Worm (Caenorhabditis elegans) whole organism, early embryonic: ENCODE results near the gene C01G5.4.

Experiments used
- B0310.2 ChIP-seq: sonication (generic microtip); optimal IDR thresholded peaks from 2 replicates; lab custom pipeline; 2016; ENCODE audit warnings: mild to moderate bottlenecking, missing genetic modification characterization, missing compliant biosample characterization
- F13C5.2 ChIP-seq: sonication (generic microtip); optimal IDR thresholded peaks from 2 replicates; lab custom pipeline; 2017; ENCODE audit warnings: mild to moderate bottlenecking, missing genetic modification characterization, inconsistent platforms, missing compliant biosample characterization
- aly-1 ChIP-seq: sonication (generic microtip); optimal IDR thresholded peaks from 2 replicates; lab custom pipeline; 2016; ENCODE audit warnings: missing genetic modification characterization, missing compliant biosample characterization
- ama-1 ChIP-seq: fragments of 150-350 bp; optimal IDR thresholded peaks from 2 replicates; lab custom pipeline; 2014
- ceh-13 ChIP-seq: fragments of 200-800 bp; sonication (Bioruptor generic); optimal IDR thresholded peaks from 2 replicates; lab custom pipeline; 2018; ENCODE audit warnings: mild to moderate bottlenecking, missing genetic modification characterization, missing compliant biosample characterization
- ceh-36 ChIP-seq: sonication (generic microtip); optimal IDR thresholded peaks from 2 replicates; lab custom pipeline; 2016; ENCODE audit warnings: missing genetic modification characterization, inconsistent platforms, missing compliant biosample characterization
- ets-7 ChIP-seq: sonication (generic microtip); optimal IDR thresholded peaks from 2 replicates; lab custom pipeline; 2016; ENCODE audit warnings: missing genotype, missing genetic modification characterization, missing compliant biosample characterization
- flt-1 ChIP-seq: fragments of 200-800 bp; sonication (Bioruptor generic); IDR thresholded peaks from 2 replicates; pipeline ENCODE4 v1.3.6; 2022; ENCODE audit warnings: missing genetic modification characterization, missing compliant biosample characterization
- hmbx-1 ChIP-seq: sonication (generic microtip); optimal IDR thresholded peaks from 2 replicates; lab custom pipeline; 2016; ENCODE audit warnings: mild to moderate bottlenecking, missing genetic modification characterization, missing compliant biosample characterization
- hmg-4 ChIP-seq: fragments of 200-800 bp; sonication (Bioruptor generic); optimal IDR thresholded peaks from 2 replicates; lab custom pipeline; 2018; ENCODE audit warnings: mild to moderate bottlenecking, missing genetic modification characterization, missing compliant biosample characterization
- hnd-1 ChIP-seq: sonication (generic microtip); optimal IDR thresholded peaks from 2 replicates; lab custom pipeline; 2016; ENCODE audit warnings: missing genetic modification characterization, missing compliant biosample characterization
- pes-1 ChIP-seq: fragments of 200-800 bp; sonication (Bioruptor generic); IDR thresholded peaks from 2 replicates; pipeline ENCODE4 v1.3.6; 2022; ENCODE audit warnings: missing genetic modification reagents, missing genetic modification characterization, missing compliant biosample characterization
- scrt-1 ChIP-seq: fragments of 200-800 bp; sonication (Bioruptor generic); IDR thresholded peaks from 2 replicates; pipeline ENCODE4 v1.3.6; 2022; ENCODE audit warnings: missing genetic modification characterization, missing compliant biosample characterization
- sea-1 ChIP-seq: fragments of 200-800 bp; sonication (Bioruptor generic); conservative IDR thresholded peaks from 2 replicates; pipeline ENCODE4 v1.3.6; 2022; ENCODE audit warnings: missing genetic modification characterization, missing compliant biosample characterization
- tbx-11 ChIP-seq: fragments of 200-800 bp; sonication (Bioruptor generic); IDR thresholded peaks from 2 replicates; pipeline ENCODE4 v1.3.6; 2022; ENCODE audit warnings: missing genetic modification characterization, missing compliant biosample characterization
- tbx-37 ChIP-seq: fragments of 200-800 bp; sonication (Bioruptor generic); conservative IDR thresholded peaks from 2 replicates; pipeline ENCODE4 v1.3.6; 2022; ENCODE audit warnings: missing genetic modification reagents, missing genetic modification characterization, missing compliant biosample characterization
- tra-4 ChIP-seq: sonication (generic microtip); optimal IDR thresholded peaks from 2 replicates; lab custom pipeline; 2017; ENCODE audit warnings: missing genetic modification characterization, missing compliant biosample characterization

Gene C01G5.4

DNA sequence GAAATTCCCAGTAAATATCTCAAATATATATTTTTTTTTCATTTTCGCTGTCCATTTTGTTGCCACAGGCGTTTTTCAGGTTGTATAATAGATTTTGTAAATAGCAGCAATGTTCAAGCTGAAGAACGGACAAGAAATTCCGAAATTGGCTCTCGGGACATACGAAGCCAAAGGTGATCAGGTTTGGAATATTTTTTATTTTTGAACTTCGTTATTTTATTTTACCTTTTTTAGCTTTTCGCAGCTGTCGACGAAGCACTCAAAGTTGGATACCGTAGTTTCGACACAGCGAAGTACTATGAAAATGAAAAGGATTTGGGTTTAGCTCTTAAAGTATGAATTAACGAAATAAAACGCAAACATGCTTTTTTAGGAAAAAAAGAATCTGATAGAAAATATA is 7.0 kb upstream of the C01G5.4 start, which contains the start of gene C01G5.5:
Gene C01G5.5, plus strand, starts transcription at position 80 of the 400 bp plus-strand sequence.
- TF ChIP-seq B0310.2 (tag; lab: Kevin White, UChicago) (no peak), ets-7 (no peak), tbx-11 (no peak), tbx-37 (GFP tag; lab: Robert Waterston, UW) (no peak), scrt-1 (GFP tag; lab: Robert Waterston, UW) (no peak)

DNA sequence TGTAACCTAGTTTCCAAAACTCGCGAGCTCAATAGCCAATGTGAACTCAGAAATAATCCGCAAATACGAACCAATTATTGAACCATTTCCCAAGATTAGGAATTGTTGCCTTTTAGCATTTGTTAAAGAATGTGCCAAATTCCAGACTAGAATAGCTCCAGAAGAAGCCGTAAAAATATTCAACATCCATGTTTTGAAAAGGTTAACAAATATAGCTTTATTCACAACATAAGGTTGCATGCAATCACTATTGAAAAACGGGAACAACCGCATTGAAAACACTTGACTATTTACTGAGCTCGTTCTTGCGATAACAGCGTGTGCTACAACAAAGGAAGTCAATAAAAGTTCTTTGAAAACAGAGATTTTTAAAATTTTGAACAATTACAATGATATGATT is 5.0 kb upstream of the C01G5.4 start:
- no peak for TF ChIP-seq pes-1
- no peak for TF ChIP-seq hmg-4 (GFP tag; lab: Kevin White, UChicago)
- no peak for TF ChIP-seq aly-1
- no peak for TF ChIP-seq ceh-36 (tag; lab: Kevin White, UChicago)
- no peak for TF ChIP-seq tbx-11
- no peak for TF ChIP-seq ceh-13 (GFP tag; lab: Kevin White, UChicago)
- TF ChIP-seq ama-1 (lab: Kevin White, UChicago): no peak
- no peak for TF ChIP-seq hnd-1 (tag; lab: Kevin White, UChicago)
- no peak for TF ChIP-seq B0310.2 (tag; lab: Kevin White, UChicago)
- no peak for TF ChIP-seq tbx-37 (GFP tag; lab: Robert Waterston, UW)
- TF ChIP-seq flt-1 (GFP tag; lab: Robert Waterston, UW): no peak
- TF ChIP-seq tra-4: no peak
- TF ChIP-seq F13C5.2: no peak
- TF ChIP-seq sea-1 (GFP tag; lab: Robert Waterston, UW): no peak

DNA sequence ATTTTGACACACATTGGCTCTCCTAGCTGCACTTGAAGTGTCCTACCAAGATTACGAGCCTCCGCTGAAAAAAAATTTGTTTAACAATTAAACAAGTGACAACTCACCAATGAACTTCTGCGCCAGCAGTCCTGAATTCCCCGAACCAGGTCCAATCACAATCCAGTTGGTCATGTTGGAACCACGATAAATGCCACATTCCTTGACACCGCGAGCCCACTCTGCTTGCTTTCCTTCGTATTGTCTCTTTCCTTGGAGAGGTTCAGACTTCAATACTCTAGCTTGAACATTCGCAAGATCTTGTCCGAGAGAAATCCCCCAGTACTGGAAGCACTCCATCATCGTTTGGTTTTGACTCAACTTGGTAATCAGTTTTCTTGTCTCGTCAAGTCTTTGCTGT is 3.3 kb upstream of the C01G5.4 start:
- TF ChIP-seq hmbx-1 (tag; lab: Kevin White, UChicago) (no peak), tra-4 (no peak), tbx-11 (no peak)

DNA sequence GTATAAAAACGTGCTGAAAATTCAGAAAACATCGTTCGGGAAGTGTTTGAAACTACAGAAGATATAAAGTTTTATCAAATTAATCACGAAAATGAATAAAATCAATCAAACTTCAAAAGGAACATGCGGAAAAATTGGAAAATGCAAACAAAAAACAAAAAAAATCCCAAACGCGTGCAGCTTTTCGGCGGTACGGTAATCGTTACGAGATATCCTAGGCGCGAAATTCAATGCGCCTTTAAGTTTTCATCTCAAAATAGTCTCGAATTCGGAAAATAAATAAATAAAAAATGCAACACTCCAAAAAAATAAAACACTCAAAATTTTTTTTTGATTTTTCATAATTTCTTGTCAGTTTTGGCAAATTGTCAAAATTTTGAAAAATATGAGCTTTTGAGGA is 1.7 kb upstream of the C01G5.4 start:
- TF ChIP-seq flt-1 (GFP tag; lab: Robert Waterston, UW) (no peak), hnd-1 (tag; lab: Kevin White, UChicago) (no peak)

DNA sequence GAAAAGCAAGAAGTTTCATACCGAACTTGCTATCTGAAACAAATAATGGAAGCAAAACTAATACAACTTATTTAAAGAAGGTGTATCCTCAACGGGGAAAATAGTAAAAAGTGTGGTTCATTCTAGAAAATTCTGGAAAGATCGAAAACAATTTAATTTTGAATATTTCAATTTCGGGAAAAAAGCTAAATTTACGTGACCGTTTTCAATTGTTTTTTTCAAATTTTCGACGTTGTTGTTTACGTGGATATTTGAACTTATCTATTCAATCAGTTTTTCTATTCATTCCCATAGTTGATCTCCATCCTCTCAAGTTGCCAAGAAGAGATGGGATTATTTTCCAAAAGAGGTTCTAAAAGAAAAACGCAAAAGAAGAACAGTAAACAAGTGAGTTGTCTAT is 4.4 kb downstream of the C01G5.4 start, which contains the start of gene C01G5.3:
Gene C01G5.3, plus strand, starts transcription at position 301 of the 400 bp plus-strand sequence.
- TF ChIP-seq hnd-1 (tag; lab: Kevin White, UChicago) (no peak), flt-1 (GFP tag; lab: Robert Waterston, UW) (no peak), ama-1 (lab: Kevin White, UChicago) (no peak)

DNA sequence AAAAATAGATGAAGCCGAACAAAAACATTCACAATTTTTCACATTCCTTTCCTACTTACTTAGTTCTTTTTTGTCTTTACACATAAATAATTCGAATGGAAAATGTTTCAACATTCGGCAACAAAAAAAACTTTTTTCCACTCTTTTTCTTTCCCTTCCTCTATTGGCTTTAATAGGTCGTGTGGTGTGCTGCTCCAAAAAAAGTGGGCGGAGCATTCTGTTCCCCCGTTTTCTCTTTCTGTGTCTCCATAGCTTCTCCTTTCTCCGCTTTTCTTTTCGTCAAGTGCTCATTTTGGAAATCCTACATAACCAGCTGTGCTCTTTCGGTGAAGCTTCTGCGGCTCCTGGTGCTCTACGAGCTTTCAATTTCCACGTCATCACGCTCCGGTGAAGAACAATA is 9.9 kb downstream of the C01G5.4 start, which contains the start of gene C01G5.25:
Gene C01G5.25, plus strand, starts transcription at position 250 of the 400 bp plus-strand sequence.
- no peak for TF ChIP-seq hmbx-1 (tag; lab: Kevin White, UChicago)
- TF ChIP-seq scrt-1 (GFP tag; lab: Robert Waterston, UW): no peak
- no peak for TF ChIP-seq pes-1
- TF ChIP-seq hmg-4 (GFP tag; lab: Kevin White, UChicago): no peak
- no peak for TF ChIP-seq tra-4
- no peak for TF ChIP-seq ceh-36 (tag; lab: Kevin White, UChicago)
- no peak for TF ChIP-seq tbx-11
- TF ChIP-seq F13C5.2: no peak
- no peak for TF ChIP-seq ets-7
- no peak for TF ChIP-seq ama-1 (lab: Kevin White, UChicago)
- no peak for TF ChIP-seq B0310.2 (tag; lab: Kevin White, UChicago)
- TF ChIP-seq aly-1: no peak
- no peak for TF ChIP-seq hnd-1 (tag; lab: Kevin White, UChicago)
- no peak for TF ChIP-seq ceh-13 (GFP tag; lab: Kevin White, UChicago)
- TF ChIP-seq sea-1 (GFP tag; lab: Robert Waterston, UW): no peak
- TF ChIP-seq tbx-37 (GFP tag; lab: Robert Waterston, UW): no peak
- no peak for TF ChIP-seq flt-1 (GFP tag; lab: Robert Waterston, UW)

DNA sequence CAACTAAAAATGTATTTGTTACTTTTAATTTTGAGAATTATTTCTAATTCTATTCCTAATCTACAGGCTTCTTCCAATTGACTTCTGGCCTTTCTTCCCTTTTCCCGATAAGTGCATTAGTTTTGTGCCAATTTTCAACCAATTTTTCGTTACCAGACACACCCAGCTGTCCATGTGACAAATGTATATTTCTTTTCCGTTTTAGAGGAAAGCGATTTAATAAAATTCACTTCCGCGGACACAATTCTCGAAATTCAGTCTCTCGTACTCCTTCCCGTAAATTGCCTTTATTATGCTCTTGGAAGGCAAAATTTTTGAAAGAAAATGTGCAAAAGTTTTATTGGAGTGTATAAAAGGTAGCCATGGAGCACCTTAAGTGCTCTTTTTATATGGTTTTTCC is 11.4 kb downstream of the C01G5.4 start:
- TF ChIP-seq pes-1 (no peak), ama-1 (lab: Kevin White, UChicago) (no peak), F13C5.2 (no peak), aly-1 (no peak), hmg-4 (GFP tag; lab: Kevin White, UChicago) (no peak), tbx-37 (GFP tag; lab: Robert Waterston, UW) (no peak), ceh-13 (GFP tag; lab: Kevin White, UChicago) (no peak), B0310.2 (tag; lab: Kevin White, UChicago) (no peak), tbx-11 (no peak), ceh-36 (tag; lab: Kevin White, UChicago) (no peak), flt-1 (GFP tag; lab: Robert Waterston, UW) (no peak), sea-1 (GFP tag; lab: Robert Waterston, UW) (no peak), ets-7 (no peak), hmbx-1 (tag; lab: Kevin White, UChicago) (no peak), tra-4 (no peak), scrt-1 (GFP tag; lab: Robert Waterston, UW) (no peak)

DNA sequence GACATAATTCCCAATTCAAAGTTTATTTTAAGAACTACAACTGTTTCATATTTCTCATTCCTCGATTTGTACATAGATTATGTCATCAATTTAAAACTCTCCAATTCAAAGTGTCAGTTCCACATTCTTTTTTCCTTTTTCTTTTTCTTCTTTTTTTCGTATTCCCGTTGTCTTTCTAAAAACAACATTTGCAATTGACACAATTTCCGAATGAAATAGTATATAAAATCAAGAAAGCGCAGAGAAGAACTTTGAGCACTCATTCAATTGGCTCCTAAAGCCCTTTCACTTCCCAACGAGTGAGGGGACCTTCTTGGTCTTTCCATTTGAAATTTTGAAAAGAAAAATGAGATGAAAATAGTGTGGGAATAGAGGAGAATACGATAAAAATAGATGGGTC is 15.8 kb downstream of the C01G5.4 start:
- TF ChIP-seq tra-4: no peak
- no peak for TF ChIP-seq ama-1 (lab: Kevin White, UChicago)
- TF ChIP-seq hnd-1 (tag; lab: Kevin White, UChicago): no peak
- no peak for TF ChIP-seq ceh-13 (GFP tag; lab: Kevin White, UChicago)
- no peak for TF ChIP-seq tbx-11
- TF ChIP-seq ceh-36 (tag; lab: Kevin White, UChicago): no peak
- TF ChIP-seq sea-1 (GFP tag; lab: Robert Waterston, UW): no peak
- no peak for TF ChIP-seq pes-1
- no peak for TF ChIP-seq hmg-4 (GFP tag; lab: Kevin White, UChicago)
- no peak for TF ChIP-seq ets-7
- TF ChIP-seq F13C5.2: no peak
